Fruit fly (Drosophila melanogaster) whole organism, embryonic: ENCODE results near the gene Phyhd1.

ENCODE experiments used
- Ada2b ChIP-seq: fragments of 200-800 bp; sonication (Bioruptor generic); IDR thresholded peaks from 2 replicates; pipeline ENCODE4 v1.3.6; 2022; ENCODE audit warnings: missing biosample characterization, missing genetic modification characterization
- Bteb2 ChIP-seq: fragments of 200-800 bp; sonication (Bioruptor generic); optimal IDR thresholded peaks from 2 replicates; lab custom pipeline; 2016; ENCODE audit warnings: missing biosample characterization, missing genetic modification characterization
- CG10267 ChIP-seq: fragments of 200-800 bp; sonication (Bioruptor generic); optimal IDR thresholded peaks from 2 replicates; lab custom pipeline; 2018; ENCODE audit warnings: missing biosample characterization, mild to moderate bottlenecking, missing genetic modification characterization, moderate library complexity
- CG14050 ChIP-seq: fragments of 200-800 bp; sonication (Bioruptor generic); IDR thresholded peaks from 3 replicates; pipeline ENCODE4 v1.3.6; 2022; ENCODE audit warnings: missing biosample characterization, missing genetic modification characterization
- CG14441 ChIP-seq: fragments of 200-800 bp; sonication (Bioruptor generic); IDR thresholded peaks from 2 replicates; pipeline ENCODE4 v1.3.6; 2022; ENCODE audit warnings: missing biosample characterization, missing genetic modification characterization
- CG15514 ChIP-seq: fragments of 200-800 bp; sonication (Bioruptor generic); optimal IDR thresholded peaks from 3 replicates; lab custom pipeline; 2017; ENCODE audit warnings: missing biosample characterization, missing genetic modification characterization, mild to moderate bottlenecking, moderate library complexity, missing genetic modification reagents
- CG17361 ChIP-seq: fragments of 200-800 bp; sonication (Bioruptor generic); IDR thresholded peaks from 3 replicates; pipeline ENCODE4 v1.3.6; 2022; ENCODE audit warnings: missing biosample characterization, missing genetic modification characterization
- CG17385 ChIP-seq: fragments of 200-800 bp; sonication (Bioruptor generic); optimal IDR thresholded peaks from 3 replicates; lab custom pipeline; 2018; ENCODE audit warnings: missing biosample characterization, mild to moderate bottlenecking, missing genetic modification characterization
- CG2875 ChIP-seq: fragments of 200-800 bp; sonication (Bioruptor generic); optimal IDR thresholded peaks from 2 replicates; lab custom pipeline; 2017; ENCODE audit warnings: missing biosample characterization, mild to moderate bottlenecking, missing genetic modification characterization, missing genetic modification reagents
- CG4360 ChIP-seq: fragments of 200-800 bp; sonication (Bioruptor generic); IDR thresholded peaks from 2 replicates; pipeline ENCODE4 v1.3.6; 2022; ENCODE audit warnings: missing biosample characterization, missing genetic modification characterization
- CG4854 ChIP-seq: fragments of 200-800 bp; sonication (Bioruptor generic); optimal IDR thresholded peaks from 2 replicates; lab custom pipeline; 2016; ENCODE audit warnings: missing biosample characterization, missing genetic modification characterization, inconsistent platforms
- CG6654 ChIP-seq: fragments of 200-800 bp; sonication (Bioruptor generic); optimal IDR thresholded peaks from 2 replicates; lab custom pipeline; 2017; ENCODE audit warnings: missing biosample characterization, mild to moderate bottlenecking, missing genetic modification characterization
- CG9215 ChIP-seq: fragments of 200-800 bp; sonication (Bioruptor generic); IDR thresholded peaks from 2 replicates; pipeline ENCODE4 v1.3.6; 2022; ENCODE audit warnings: missing biosample characterization, missing genetic modification characterization
- CG9932 ChIP-seq: fragments of 200-800 bp; sonication (Bioruptor generic); IDR thresholded peaks from 2 replicates; pipeline ENCODE4 v1.3.6; 2022; ENCODE audit warnings: missing biosample characterization, missing genetic modification characterization
- CTCF ChIP-seq: fragments of 200-800 bp; sonication (Bioruptor generic); optimal IDR thresholded peaks from 2 replicates; lab custom pipeline; 2017; ENCODE audit warnings: missing biosample characterization, mild to moderate bottlenecking, missing genetic modification characterization, moderate library complexity
- Chrac-16 ChIP-seq: fragments of 200-800 bp; sonication (Bioruptor generic); optimal IDR thresholded peaks from 3 replicates; lab custom pipeline; 2016; ENCODE audit warnings: missing biosample characterization, missing genetic modification characterization
- CoRest ChIP-seq: fragments of 200-800 bp; sonication (Bioruptor generic); optimal IDR thresholded peaks from 3 replicates; lab custom pipeline; 2018; ENCODE audit warnings: missing biosample characterization, mild to moderate bottlenecking, missing genetic modification characterization, moderate library complexity
- Dbx ChIP-seq: fragments of 200-800 bp; sonication (Bioruptor generic); IDR thresholded peaks from 3 replicates; pipeline ENCODE4 v1.3.6; 2022; ENCODE audit warnings: missing biosample characterization, missing genetic modification characterization
- E2f1 ChIP-seq: fragments of 200-800 bp; sonication (Bioruptor generic); IDR thresholded peaks from 2 replicates; pipeline ENCODE4 v1.3.6; 2022; ENCODE audit warnings: missing biosample characterization, missing genetic modification characterization
- Eip74EF ChIP-seq, 2 experiments: fragments of 200-800 bp in 1 of 2; fragments of >200 bp in 1 of 2; sonication (Bioruptor generic) in 1 of 2; optimal IDR thresholded peaks; 2 replicates each; lab custom pipeline; 2017 to 2019; ENCODE audit warnings: missing biosample characterization in 2 of 2, missing genetic modification characterization in 2 of 2, mild to moderate bottlenecking in 1 of 2, moderate library complexity in 1 of 2
- Fer1 ChIP-seq: fragments of 200-800 bp; sonication (Bioruptor generic); optimal IDR thresholded peaks from 2 replicates; lab custom pipeline; 2017; ENCODE audit warnings: missing biosample characterization, mild to moderate bottlenecking, missing genetic modification characterization
- GATAe ChIP-seq: fragments of 200-800 bp; sonication (Bioruptor generic); conservative IDR thresholded peaks from 2 replicates; pipeline ENCODE4 v1.3.6; 2022; ENCODE audit warnings: missing biosample characterization, missing genetic modification characterization
- Gsc ChIP-seq: fragments of 200-800 bp; sonication (Bioruptor generic); IDR thresholded peaks from 2 replicates; pipeline ENCODE4 v1.3.6; 2022; ENCODE audit warnings: missing biosample characterization, missing genetic modification characterization
- Hmx ChIP-seq: fragments of 200-800 bp; sonication (Bioruptor generic); optimal IDR thresholded peaks from 2 replicates; lab custom pipeline; 2016; ENCODE audit warnings: missing biosample characterization, missing genetic modification characterization
- MESR4 ChIP-seq: fragments of 200-800 bp; sonication (Bioruptor generic); optimal IDR thresholded peaks from 2 replicates; lab custom pipeline; 2018; ENCODE audit warnings: missing biosample characterization, mild to moderate bottlenecking, missing genetic modification characterization, moderate library complexity
- Max ChIP-seq: fragments of 200-800 bp; sonication (Bioruptor generic); optimal IDR thresholded peaks from 2 replicates; lab custom pipeline; 2016; ENCODE audit warnings: missing biosample characterization, mild to moderate bottlenecking, missing genetic modification characterization
- Meics ChIP-seq: fragments of 200-800 bp; sonication (Bioruptor generic); optimal IDR thresholded peaks from 2 replicates; lab custom pipeline; 2017; ENCODE audit warnings: missing biosample characterization, mild to moderate bottlenecking, missing genetic modification characterization
- Mrtf ChIP-seq: fragments of 200-800 bp; sonication (Bioruptor generic); IDR thresholded peaks from 3 replicates; pipeline ENCODE4 v1.3.6; 2022; ENCODE audit warnings: missing biosample characterization, missing genetic modification characterization
- Oli ChIP-seq: fragments of 200-800 bp; sonication (Bioruptor generic); optimal IDR thresholded peaks from 2 replicates; lab custom pipeline; 2018; ENCODE audit warnings: missing biosample characterization, mild to moderate bottlenecking, missing genetic modification characterization, moderate library complexity
- Side ChIP-seq: fragments of 200-800 bp; sonication (Bioruptor generic); optimal IDR thresholded peaks from 2 replicates; lab custom pipeline; 2016; ENCODE audit warnings: missing biosample characterization, missing genetic modification characterization
- Taf1 ChIP-seq: fragments of 200-800 bp; sonication (Bioruptor generic); IDR thresholded peaks from 2 replicates; pipeline ENCODE4 v1.3.6; 2022; ENCODE audit warnings: missing biosample characterization, missing genetic modification characterization
- amos ChIP-seq: fragments of 200-800 bp; sonication (Bioruptor generic); IDR thresholded peaks from 2 replicates; pipeline ENCODE4 v1.3.6; 2022; ENCODE audit warnings: missing biosample characterization, missing genetic modification characterization; ENCODE audit not compliant: partially characterized antibody
- cg ChIP-seq: fragments of 200-800 bp; sonication (Bioruptor generic); optimal IDR thresholded peaks from 3 replicates; lab custom pipeline; 2019; ENCODE audit warnings: missing biosample characterization, mild to moderate bottlenecking, missing genetic modification characterization, moderate library complexity
- en ChIP-seq: fragments of 200-800 bp; sonication (Bioruptor generic); optimal IDR thresholded peaks from 2 replicates; lab custom pipeline; 2016; ENCODE audit warnings: missing biosample characterization, missing genetic modification characterization
- gem ChIP-seq: fragments of 200-800 bp; sonication (Bioruptor generic); optimal IDR thresholded peaks from 2 replicates; lab custom pipeline; 2019; ENCODE audit warnings: missing biosample characterization, mild to moderate bottlenecking, missing genetic modification characterization, moderate library complexity
- hb ChIP-seq: fragments of 200-800 bp; sonication (Bioruptor generic); IDR thresholded peaks from 3 replicates; pipeline ENCODE4 v1.3.6; 2022; ENCODE audit warnings: missing biosample characterization, missing genetic modification characterization; ENCODE audit not compliant: partially characterized antibody
- kah ChIP-seq: fragments of 200-800 bp; sonication (Bioruptor generic); optimal IDR thresholded peaks from 2 replicates; lab custom pipeline; 2018; ENCODE audit warnings: missing biosample characterization, mild to moderate bottlenecking, missing genetic modification characterization
- knrl ChIP-seq: fragments of 200-800 bp; sonication (Bioruptor generic); IDR thresholded peaks from 3 replicates; pipeline ENCODE4 v1.3.6; 2022; ENCODE audit warnings: missing biosample characterization, missing genetic modification characterization; ENCODE audit not compliant: partially characterized antibody
- lbe ChIP-seq: fragments of 200-800 bp; sonication (Bioruptor generic); optimal IDR thresholded peaks from 2 replicates; lab custom pipeline; 2016; ENCODE audit warnings: missing biosample characterization, mild to moderate bottlenecking, missing genetic modification characterization
- maf-S ChIP-seq: fragments of 200-800 bp; sonication (Bioruptor generic); optimal IDR thresholded peaks from 2 replicates; lab custom pipeline; 2016; ENCODE audit warnings: missing biosample characterization, missing genetic modification characterization
- nerfin-2 ChIP-seq: fragments of 200-800 bp; sonication (Bioruptor generic); IDR thresholded peaks from 2 replicates; pipeline ENCODE4 v1.3.6; 2022; ENCODE audit warnings: missing biosample characterization, missing genetic modification characterization; ENCODE audit not compliant: partially characterized antibody
- peb ChIP-seq: fragments of 200-800 bp; sonication (Bioruptor generic); IDR thresholded peaks from 2 replicates; pipeline ENCODE4 v1.3.6; 2022; ENCODE audit warnings: missing biosample characterization, missing genetic modification characterization
- pros ChIP-seq: fragments of 200-800 bp; sonication (Bioruptor generic); optimal IDR thresholded peaks from 3 replicates; lab custom pipeline; 2019; ENCODE audit warnings: missing biosample characterization, mild to moderate bottlenecking, missing genetic modification characterization, moderate library complexity
- rib ChIP-seq: fragments of 200-800 bp; sonication (Bioruptor generic); IDR thresholded peaks from 2 replicates; pipeline ENCODE4 v1.3.6; 2022; ENCODE audit warnings: missing biosample characterization, missing genetic modification characterization
- sens ChIP-seq: fragments of 200-800 bp; sonication (Bioruptor generic); peaks from one replicate; lab custom pipeline; 2016; ENCODE audit warnings: missing biosample characterization, missing genetic modification characterization
- shn ChIP-seq: fragments of 200-800 bp; sonication (Bioruptor generic); optimal IDR thresholded peaks from 3 replicates; lab custom pipeline; 2016; ENCODE audit warnings: missing biosample characterization, missing genetic modification characterization
- sna ChIP-seq: fragments of 200-800 bp; sonication (Bioruptor generic); IDR thresholded peaks from 2 replicates; pipeline ENCODE4 v1.3.6; 2022; ENCODE audit warnings: missing biosample characterization, missing genetic modification characterization; ENCODE audit not compliant: partially characterized antibody
- sr ChIP-seq: fragments of 200-800 bp; sonication (Bioruptor generic); IDR thresholded peaks from 3 replicates; pipeline ENCODE4 v1.3.6; 2022; ENCODE audit warnings: missing biosample characterization, missing genetic modification characterization
- sug ChIP-seq: fragments of 200-800 bp; optimal IDR thresholded peaks from 2 replicates; lab custom pipeline; 2019; ENCODE audit warnings: missing biosample characterization, mild to moderate bottlenecking, missing genetic modification characterization, moderate library complexity
- unpg ChIP-seq: fragments of 200-800 bp; sonication (Bioruptor generic); optimal IDR thresholded peaks from 3 replicates; lab custom pipeline; 2018; ENCODE audit warnings: missing biosample characterization, mild to moderate bottlenecking, missing genetic modification characterization, moderate library complexity
- zfh1 ChIP-seq: fragments of 200-800 bp; sonication (Bioruptor generic); IDR thresholded peaks from 3 replicates; pipeline ENCODE4 v1.3.6; 2022; ENCODE audit warnings: missing biosample characterization, missing genetic modification characterization

The Phyhd1 gene

dm6 chr3R:10678935-10679565, 1.7 kb downstream of the Phyhd1 start (continued):
- no peak for TF ChIP-seq Gsc (GFP tag; lab: Robert Waterston, UW)
- no peak for TF ChIP-seq nerfin-2 (GFP tag; lab: Robert Waterston, UW)
- no peak for TF ChIP-seq lbe (GFP tag; lab: Kevin White, UChicago)
- TF ChIP-seq CG14050 (GFP tag; lab: Robert Waterston, UW): no peak
- TF ChIP-seq CG9215 (GFP tag; lab: Robert Waterston, UW): no peak
- TF ChIP-seq Bteb2 (GFP tag; lab: Kevin White, UChicago): no peak
- no peak for TF ChIP-seq rib
- no peak for TF ChIP-seq hb (GFP tag; lab: Robert Waterston, UW)
- no peak for TF ChIP-seq CG6654
- no peak for TF ChIP-seq E2f1 (GFP tag; lab: Robert Waterston, UW)
- no peak for TF ChIP-seq CG4854
- TF ChIP-seq Max: no peak
- no peak for TF ChIP-seq zfh1
- TF ChIP-seq Taf1 (GFP tag; lab: Robert Waterston, UW): no peak
- TF ChIP-seq CG17385 (GFP tag; lab: Kevin White, UChicago): no peak
- no peak for TF ChIP-seq CG2875 (GFP tag; lab: Kevin White, UChicago)
- no peak for TF ChIP-seq CG4360 (GFP tag; lab: Robert Waterston, UW)
- no peak for TF ChIP-seq amos
- TF ChIP-seq Ada2b (GFP tag; lab: Robert Waterston, UW): peak; percentile 38; the same call in 1 of the 2 replicates
- TF ChIP-seq Mrtf (GFP tag; lab: Robert Waterston, UW): no peak
- no peak for TF ChIP-seq Hmx (GFP tag; lab: Kevin White, UChicago)
- no peak for TF ChIP-seq maf-S
- TF ChIP-seq sna (GFP tag; lab: Robert Waterston, UW): no peak
- TF ChIP-seq peb: no peak
- no peak for TF ChIP-seq sens (GFP tag; lab: Kevin White, UChicago)
- no peak for TF ChIP-seq knrl (GFP tag; lab: Robert Waterston, UW)
- no peak for TF ChIP-seq Eip74EF (GFP tag; optimal IDR thresholded peaks at IDR 0.05; lab: Kevin White, UChicago)
- TF ChIP-seq CoRest (tag; lab: Kevin White, UChicago): no peak
- TF ChIP-seq gem: peak; percentile 51
- TF ChIP-seq GATAe (GFP tag; lab: Robert Waterston, UW): no peak
- no peak for TF ChIP-seq CG10267 (tag; lab: Kevin White, UChicago)
- TF ChIP-seq Dbx: 0 out of 3 replicates have a peak, but pooled peaks have one; percentile 27
- TF ChIP-seq CG15514 (GFP tag; lab: Kevin White, UChicago): no peak
- no peak for TF ChIP-seq en (GFP tag; lab: Kevin White, UChicago)
- no peak for TF ChIP-seq kah (GFP tag; lab: Kevin White, UChicago)
- TF ChIP-seq Meics: peak; percentile 9
- TF ChIP-seq sug (tag; lab: Kevin White, UChicago): peak; percentile 13
- no peak for TF ChIP-seq pros (GFP tag; lab: Kevin White, UChicago)
- TF ChIP-seq Chrac-16 (GFP tag; lab: Kevin White, UChicago): no peak
- peak; percentile 22 for TF ChIP-seq Oli
- TF ChIP-seq cg: no peak
- no peak for TF ChIP-seq CG14441
- peak; percentile 37 for TF ChIP-seq unpg
- no peak for TF ChIP-seq sr (GFP tag; lab: Robert Waterston, UW)
- no peak; the same call in 2 of the 3 replicates for TF ChIP-seq CG17361 (GFP tag; lab: Robert Waterston, UW)
- no peak for TF ChIP-seq CG9932 (GFP tag; lab: Robert Waterston, UW)
- no peak for TF ChIP-seq shn
- no peak for TF ChIP-seq Side (GFP tag; lab: Kevin White, UChicago)
- TF ChIP-seq MESR4 (GFP tag; lab: Kevin White, UChicago): no peak
- TF ChIP-seq CTCF (GFP tag; lab: Kevin White, UChicago): no peak
- no peak for TF ChIP-seq Fer1 (GFP tag; lab: Kevin White, UChicago)
